Worm (Caenorhabditis elegans): ENCODE measurements around the gene C32D5.10.

C32D5.10 gene

ce11 chrII:6341076-6341475 lies 10.7 kb downstream of the C32D5.10 start:
- peak; percentile 42 for TF ChIP-seq fos-1 (tag; optimal IDR thresholded peaks at IDR 0.05)
- TF ChIP-seq elt-1 (tag; optimal IDR thresholded peaks at IDR 0.05): no peak

- no peak for TF ChIP-seq crh-2 (tag; optimal IDR thresholded peaks at IDR 0.05)
- no peak for TF ChIP-seq nhr-129 (tag; optimal IDR thresholded peaks at IDR 0.05)
- no peak for TF ChIP-seq unc-55 (GFP tag; optimal IDR thresholded peaks at IDR 0.05)
- TF ChIP-seq sem-4 (tag; optimal IDR thresholded peaks at IDR 0.05): no peak
- TF ChIP-seq ceh-16 (tag; optimal IDR thresholded peaks at IDR 0.05): no peak
- TF ChIP-seq mab-5 (tag; optimal IDR thresholded peaks at IDR 0.05): no peak
- no peak for TF ChIP-seq sma-3 (GFP tag; optimal IDR thresholded peaks at IDR 0.05)
- TF ChIP-seq nhr-23 (tag; optimal IDR thresholded peaks at IDR 0.05): no peak
Observed at ce11 chrII:6339948-6340347, 11.8 kb downstream of the C32D5.10 start, which contains the start of gene C32D5.7. C32D5.7 (minus strand) TSS chrII:6340048.

ce11 chrII:6339511-6339910 lies 12.3 kb downstream of the C32D5.10 start:
- TF ChIP-seq fos-1 (tag; optimal IDR thresholded peaks at IDR 0.05) (peak; percentile 46), elt-3 (tag; optimal IDR thresholded peaks at IDR 0.05) (no peak), blmp-1 (tag; optimal IDR thresholded peaks at IDR 0.05; ENCODE audit: insufficient read depth) (no peak)

- TF ChIP-seq ceh-16 (tag; optimal IDR thresholded peaks at IDR 0.05) (no peak), nhr-21 (tag; optimal IDR thresholded peaks at IDR 0.05) (peak; percentile 23), lin-11 (tag; optimal IDR thresholded peaks at IDR 0.05) (peak; percentile 20), ama-1 (optimal IDR thresholded peaks at IDR 0.05) (no peak), fos-1 (tag; optimal IDR thresholded peaks at IDR 0.05) (peak; percentile 53)
Observed at ce11 chrII:6335358-6335757, 16.4 kb downstream of the C32D5.10 start, which contains the start of gene C32D5.14. C32D5.14 (plus strand) TSS chrII:6335488.

ce11 chrII:6334745-6335260 lies 17.0 kb downstream of the C32D5.10 start:
- TF ChIP-seq snpc-4 (tag; optimal IDR thresholded peaks at IDR 0.05) (no peak), fos-1 (tag; optimal IDR thresholded peaks at IDR 0.05) (peak; percentile 33)

- TF ChIP-seq unc-39 (tag; optimal IDR thresholded peaks at IDR 0.05): no peak
- no peak for TF ChIP-seq R02D3.7 (tag; optimal IDR thresholded peaks at IDR 0.05)
- no peak for TF ChIP-seq gmeb-1 (tag; optimal IDR thresholded peaks at IDR 0.05)
- TF ChIP-seq mbf-1 (tag; optimal IDR thresholded peaks at IDR 0.05): no peak
- no peak for TF ChIP-seq lsy-2 (tag; optimal IDR thresholded peaks at IDR 0.05)
- no peak for TF ChIP-seq elt-3 (tag; optimal IDR thresholded peaks at IDR 0.05)
- no peak for TF ChIP-seq ceh-82 (tag; optimal IDR thresholded peaks at IDR 0.05)
Observed at ce11 chrII:6333887-6334286, 17.9 kb downstream of the C32D5.10 start, which contains the start of gene ttc-39B. ttc-39B (minus strand) TSS chrII:6333987.

ce11 chrII:6331222-6331830 lies 20.5 kb downstream of the C32D5.10 start, which contains the start of gene set-4:
set-4 (minus strand) TSS chrII:6331341.
- TF ChIP-seq nhr-21 (tag; optimal IDR thresholded peaks at IDR 0.05): peak; percentile 87
- no peak for TF ChIP-seq nhr-23 (tag; optimal IDR thresholded peaks at IDR 0.05)
- TF ChIP-seq ZK546.5 (tag; optimal IDR thresholded peaks at IDR 0.05): peak; percentile 27
- peak; percentile 97 for TF ChIP-seq crh-2 (tag; optimal IDR thresholded peaks at IDR 0.05)
- TF ChIP-seq nhr-77 (tag; optimal IDR thresholded peaks at IDR 0.05): peak; percentile 68
- peak; percentile 91 for TF ChIP-seq sma-3 (GFP tag; optimal IDR thresholded peaks at IDR 0.05)
- peak; percentile 96 for TF ChIP-seq nhr-129 (tag; optimal IDR thresholded peaks at IDR 0.05)
- peak; percentile 18 to 91 for TF ChIP-seq mdl-1 (tag; optimal IDR thresholded peaks at IDR 0.05)
- peak; percentile 89 for TF ChIP-seq lin-11 (tag; optimal IDR thresholded peaks at IDR 0.05)
- TF ChIP-seq mbf-1 (tag; optimal IDR thresholded peaks at IDR 0.05): no peak
- no peak for TF ChIP-seq unc-39 (tag; optimal IDR thresholded peaks at IDR 0.05)
- peak; percentile 91 for TF ChIP-seq ceh-16 (tag; optimal IDR thresholded peaks at IDR 0.05)
- TF ChIP-seq nhr-237 (tag; optimal IDR thresholded peaks at IDR 0.05): peak; percentile 20
- peak; percentile 90 to 95 for TF ChIP-seq lsy-2 (tag; optimal IDR thresholded peaks at IDR 0.05)
- TF ChIP-seq lin-13 (GFP tag; optimal IDR thresholded peaks at IDR 0.05): peak; percentile 93
- no peak for TF ChIP-seq skn-1 (tag; optimal IDR thresholded peaks at IDR 0.05)
- no peak for TF ChIP-seq peb-1 (tag; optimal IDR thresholded peaks at IDR 0.05)
- peak; percentile 78 for TF ChIP-seq nhr-10 (tag; optimal IDR thresholded peaks at IDR 0.05)
- no peak for TF ChIP-seq dmd-4 (tag; optimal IDR thresholded peaks at IDR 0.05)
- TF ChIP-seq C34F6.9 (tag; optimal IDR thresholded peaks at IDR 0.05): peak; percentile 98
- TF ChIP-seq nhr-25 (tag; optimal IDR thresholded peaks at IDR 0.05): peak; percentile 92
- peak; percentile 59 for TF ChIP-seq unc-62 (GFP tag; optimal IDR thresholded peaks at IDR 0.05)
- TF ChIP-seq nhr-6 (tag; optimal IDR thresholded peaks at IDR 0.05): peak; percentile 85
- TF ChIP-seq sma-9 (GFP tag; optimal IDR thresholded peaks at IDR 0.05): peak; percentile 92
- no peak for TF ChIP-seq sma-9 (tag; optimal IDR thresholded peaks at IDR 0.05)
- TF ChIP-seq elt-3 (tag; optimal IDR thresholded peaks at IDR 0.05): no peak
- TF ChIP-seq zag-1 (tag; optimal IDR thresholded peaks at IDR 0.05): peak; percentile 72
- TF ChIP-seq nhr-11 (tag; optimal IDR thresholded peaks at IDR 0.05): no peak
- TF ChIP-seq alr-1 (tag; optimal IDR thresholded peaks at IDR 0.05): no peak
- peak; percentile 93 for TF ChIP-seq sem-4 (tag; optimal IDR thresholded peaks at IDR 0.05)
